Worm (Caenorhabditis elegans): ENCODE results near the gene F10D2.16.

- TF ChIP-seq F13C5.2 (tag; optimal IDR thresholded peaks at IDR 0.05) = no peak
- no peak for TF ChIP-seq flt-1 (GFP tag; IDR thresholded peaks at IDR 0.05)
- TF ChIP-seq hmg-4 (GFP tag; optimal IDR thresholded peaks at IDR 0.05) = no peak
- TF ChIP-seq ama-1 (optimal IDR thresholded peaks at IDR 0.05) = no peak
- TF ChIP-seq pes-1 (GFP tag; IDR thresholded peaks at IDR 0.05) = no peak
- no peak for TF ChIP-seq B0310.2 (tag; optimal IDR thresholded peaks at IDR 0.05)
- no peak for TF ChIP-seq ets-7 (tag; optimal IDR thresholded peaks at IDR 0.05)
- no peak for TF ChIP-seq tbx-11 (GFP tag; IDR thresholded peaks at IDR 0.05)
- no peak for TF ChIP-seq sea-1 (GFP tag; conservative IDR thresholded peaks at IDR 0.05)
- TF ChIP-seq hnd-1 (tag; optimal IDR thresholded peaks at IDR 0.05) = no peak
- TF ChIP-seq ceh-13 (GFP tag; optimal IDR thresholded peaks at IDR 0.05) = no peak
Measured at ce11 chrV:7138320-7138719, 4.3 kb downstream of the F10D2.16 start, which contains the start of gene str-112.

All from whole organism, early embryonic.